Worm (Caenorhabditis elegans): ENCODE results near the gene M04C3.2.

M04C3.2 gene

DNA sequence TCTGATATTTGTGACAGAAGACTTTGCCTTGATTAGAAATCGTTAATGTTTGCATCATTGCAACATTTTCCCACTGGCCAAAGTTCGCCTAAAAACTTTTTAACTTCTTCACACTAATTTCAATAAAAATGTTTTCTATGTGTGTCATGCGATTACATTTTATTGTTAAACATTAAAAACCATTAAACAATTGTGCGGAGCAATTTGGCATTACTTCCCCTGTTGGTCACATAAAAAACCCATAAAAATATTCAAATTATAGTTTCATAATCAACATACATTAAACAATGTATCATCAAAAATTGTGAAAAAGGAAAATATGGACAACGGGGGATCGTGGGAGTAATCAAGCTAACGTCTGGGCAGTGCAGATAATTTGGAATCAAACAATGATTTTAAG, 29.4 kb downstream of the M04C3.2 start:
- TF ChIP-seq php-3 (GFP tag; IDR thresholded peaks at IDR 0.05) (peak; percentile 94), nhr-28 (tag; optimal IDR thresholded peaks at IDR 0.05) (peak; percentile 6)

DNA sequence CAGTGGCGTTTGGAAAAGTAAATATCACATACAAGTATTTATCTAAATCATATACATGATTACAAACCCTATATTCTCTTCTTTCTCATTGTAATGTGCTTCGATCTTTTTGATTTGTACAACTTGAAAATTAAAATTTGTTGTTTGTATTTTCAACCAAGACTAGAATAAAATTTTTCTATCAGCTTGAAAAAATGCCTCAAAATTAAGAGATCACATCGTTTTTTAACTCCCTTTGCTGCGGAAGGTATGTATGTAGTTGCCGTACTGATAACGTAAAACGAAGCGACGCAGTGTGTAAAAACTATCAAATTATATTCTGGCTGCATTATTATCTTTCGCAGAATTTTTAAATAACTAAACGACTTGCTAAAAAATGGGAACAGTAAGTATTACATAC, 30.9 kb downstream of the M04C3.2 start, which contains the start of gene C25F9.15:
C25F9.15 (plus strand) TSS at position 301 of the 400 bp plus-strand sequence.
- peak; percentile 34 for TF ChIP-seq pqm-1 (tag; optimal IDR thresholded peaks at IDR 0.05)
- no peak for TF ChIP-seq ceh-82 (tag; optimal IDR thresholded peaks at IDR 0.05)
- no peak for TF ChIP-seq nhr-111 (GFP tag; optimal IDR thresholded peaks at IDR 0.05)
- TF ChIP-seq duxl-1 (tag; optimal IDR thresholded peaks at IDR 0.05; ENCODE audit: poor library complexity) = no peak
- TF ChIP-seq mxl-3 (GFP tag; optimal IDR thresholded peaks at IDR 0.05) = no peak
- no peak for TF ChIP-seq lin-29 (GFP tag; IDR thresholded peaks at IDR 0.05)
- TF ChIP-seq nhr-28 (tag; optimal IDR thresholded peaks at IDR 0.05) = peak; percentile 30
- TF ChIP-seq dve-1 (tag; optimal IDR thresholded peaks at IDR 0.05; ENCODE audit: insufficient read depth) = peak; percentile 30

DNA sequence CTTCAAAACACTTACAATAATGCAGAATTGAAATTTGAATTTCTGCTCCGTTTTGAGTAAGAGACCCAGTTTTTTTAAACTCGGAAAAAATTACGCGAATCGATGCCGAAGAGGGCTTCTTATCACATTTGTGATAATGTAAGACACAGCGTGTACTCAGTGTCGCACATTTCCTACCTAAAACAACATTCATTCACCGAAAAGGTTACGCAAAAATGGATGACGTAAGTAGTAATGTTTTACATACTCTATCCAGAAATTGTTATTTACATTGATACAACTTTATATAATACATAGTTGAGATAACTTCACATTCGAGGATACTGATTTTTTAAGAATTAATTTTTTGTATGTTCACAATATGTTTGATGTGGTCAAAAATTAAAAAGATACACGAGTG, 32.2 kb downstream of the M04C3.2 start, which contains the start of the genes C25F9.4 and C25F9.9:
C25F9.4 (minus strand) TSS at position 101 of the 400 bp plus-strand sequence.
C25F9.9 (plus strand) TSS at position 137 of the 400 bp plus-strand sequence.
- TF ChIP-seq hlh-11 (tag; optimal IDR thresholded peaks at IDR 0.05) = no peak
- no peak for TF ChIP-seq daf-16 (GFP tag; optimal IDR thresholded peaks at IDR 0.05)
- peak; percentile 27 for TF ChIP-seq daf-16 (tag; optimal IDR thresholded peaks at IDR 0.05)
- peak in 1 of 2 experiments; percentile 29 for TF ChIP-seq unc-62 (GFP tag; optimal IDR thresholded peaks at IDR 0.05 in 1 of 2)
- TF ChIP-seq unc-62 (tag; optimal IDR thresholded peaks at IDR 0.05) = no peak
- TF ChIP-seq dmd-6 (GFP tag; IDR thresholded peaks at IDR 0.05) = peak; percentile 36; the same call in 1 of the 2 replicates
- TF ChIP-seq nhr-28 (tag; optimal IDR thresholded peaks at IDR 0.05) = peak; percentile 20
- TF ChIP-seq mdt-29 (GFP tag; IDR thresholded peaks at IDR 0.05) = no peak
- peak; percentile 41 for TF ChIP-seq pqm-1 (tag; optimal IDR thresholded peaks at IDR 0.05)

DNA sequence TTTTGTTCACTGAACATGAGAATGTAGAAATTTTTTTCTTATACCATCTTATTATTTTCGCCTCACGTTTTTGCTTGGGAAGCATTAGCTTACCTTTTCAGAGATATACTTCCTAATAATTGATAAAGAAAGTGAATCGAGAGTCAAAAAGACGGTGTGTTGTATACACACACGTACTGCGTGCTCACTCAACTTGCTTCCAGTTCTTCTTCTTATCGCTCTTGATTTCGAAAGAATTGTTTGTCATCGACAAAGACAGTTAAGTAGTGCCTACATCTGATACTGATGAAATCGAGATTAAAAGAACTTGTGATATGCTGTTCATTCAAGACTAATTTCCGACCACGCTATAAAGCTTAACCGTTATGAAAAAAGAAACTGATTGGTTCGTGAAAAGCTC, 38.0 kb downstream of the M04C3.2 start, which contains the start of gene C25F9.5:
C25F9.5 (minus strand) TSS at position 195 of the 400 bp plus-strand sequence.
- TF ChIP-seq daf-16 (GFP tag; optimal IDR thresholded peaks at IDR 0.05) (no peak), daf-16 (tag; optimal IDR thresholded peaks at IDR 0.05) (peak; percentile 66), dve-1 (tag; optimal IDR thresholded peaks at IDR 0.05; ENCODE audit: insufficient read depth) (peak; percentile 56), ceh-44 (GFP tag; IDR thresholded peaks at IDR 0.05) (no peak), nhr-28 (tag; optimal IDR thresholded peaks at IDR 0.05) (peak; percentile 47), pqm-1 (tag; optimal IDR thresholded peaks at IDR 0.05) (peak; percentile 87), ces-1 (GFP tag; optimal IDR thresholded peaks at IDR 0.05) (no peak), dmd-6 (GFP tag; IDR thresholded peaks at IDR 0.05) (peak; percentile 53; the same call in 1 of the 2 replicates), hlh-11 (tag; optimal IDR thresholded peaks at IDR 0.05) (peak; percentile 48), duxl-1 (tag; optimal IDR thresholded peaks at IDR 0.05; ENCODE audit: poor library complexity) (peak; percentile 12), dpl-1 (GFP tag; optimal IDR thresholded peaks at IDR 0.05) (no peak), lin-15B (tag; optimal IDR thresholded peaks at IDR 0.05) (no peak)

DNA sequence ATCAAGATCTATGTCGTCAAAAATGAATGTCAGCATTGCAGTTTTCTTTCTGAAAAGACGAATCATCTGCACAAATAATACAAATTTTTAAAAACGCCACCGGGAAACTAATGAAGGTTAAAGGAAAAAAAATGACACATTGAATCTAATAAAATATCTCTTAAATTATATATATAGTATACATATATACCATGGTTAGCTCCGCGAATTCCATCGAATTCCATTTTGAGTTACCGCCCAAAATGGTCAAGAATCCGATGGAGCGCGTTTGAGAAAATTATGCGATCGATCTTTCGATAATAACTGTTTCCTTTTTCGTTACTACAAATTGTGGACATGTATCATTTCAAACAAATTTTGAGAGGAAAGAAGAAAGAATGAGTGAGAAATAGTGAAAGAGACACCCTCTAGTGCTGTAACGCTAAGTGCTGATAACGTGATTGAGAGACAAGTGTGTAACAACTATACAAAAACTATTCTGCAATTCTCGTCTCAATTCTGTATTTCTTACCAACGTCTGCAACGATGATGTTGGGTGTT, 43.4 kb downstream of the M04C3.2 start, which contains the start of the genes C25F9.6 and C25F9.10:
C25F9.6 (minus strand) TSS at position 51 of the 540 bp plus-strand sequence.
C25F9.10 (plus strand) TSS at position 454 of the 540 bp plus-strand sequence.
- TF ChIP-seq unc-62 (GFP tag; optimal IDR thresholded peaks at IDR 0.05 in 1 of 2) = peak in 1 of 2 experiments; percentile 2
- TF ChIP-seq unc-62 (tag; optimal IDR thresholded peaks at IDR 0.05) = no peak
- TF ChIP-seq nhr-28 (tag; optimal IDR thresholded peaks at IDR 0.05) = peak; percentile 63
- TF ChIP-seq dve-1 (tag; optimal IDR thresholded peaks at IDR 0.05; ENCODE audit: insufficient read depth) = peak; percentile 18
- TF ChIP-seq daf-16 (GFP tag; optimal IDR thresholded peaks at IDR 0.05) = no peak
- TF ChIP-seq daf-16 (tag; optimal IDR thresholded peaks at IDR 0.05) = peak; percentile 65
- peak; percentile 39 for TF ChIP-seq aha-1 (tag)
- TF ChIP-seq nhr-10 (tag; optimal IDR thresholded peaks at IDR 0.05) = no peak
- TF ChIP-seq hlh-11 (tag; optimal IDR thresholded peaks at IDR 0.05) = peak; percentile 28
- peak; percentile 55 for TF ChIP-seq dmd-6 (GFP tag; IDR thresholded peaks at IDR 0.05)
- TF ChIP-seq pqm-1 (tag; optimal IDR thresholded peaks at IDR 0.05) = peak; percentile 62
- no peak for TF ChIP-seq lir-3 (tag; optimal IDR thresholded peaks at IDR 0.05)

DNA sequence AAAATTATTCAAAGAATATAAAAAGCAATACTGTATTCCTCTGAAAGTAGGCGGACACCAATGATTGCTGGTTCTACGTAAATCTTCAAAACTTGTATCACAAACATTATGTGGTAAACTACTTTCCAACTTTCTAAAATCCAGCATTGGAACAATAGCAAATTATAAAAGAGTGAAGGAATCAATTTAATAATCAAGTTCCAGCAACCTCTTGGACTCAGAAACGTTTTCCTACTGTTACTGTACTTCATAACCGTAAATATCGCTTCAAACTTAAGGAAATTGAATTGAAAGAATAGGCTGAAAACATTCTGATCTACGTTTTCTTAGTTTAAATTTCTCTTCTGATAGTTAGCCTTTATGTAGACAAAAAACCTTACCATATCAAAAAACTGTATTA, 45.1 kb downstream of the M04C3.2 start:
- peak; percentile 60 for TF ChIP-seq aha-1 (tag)
- TF ChIP-seq tra-1 (GFP tag; IDR thresholded peaks at IDR 0.05) = no peak
- no peak for TF ChIP-seq F49E8.2 (tag; optimal IDR thresholded peaks at IDR 0.05; ENCODE audit: borderline replicate concordance)
